Worm (Caenorhabditis elegans) whole organism, L4/young adult: ENCODE measurements around the gene Y46G5A.47.

Experiments
- dao-5 ChIP-seq: sonication (generic microtip); optimal IDR thresholded peaks from 2 replicates; lab custom pipeline; 2016; ENCODE audit warnings: missing genotype, missing genetic modification characterization, moderate library complexity, missing compliant biosample characterization
- him-1 ChIP-seq: sonication (generic microtip); optimal IDR thresholded peaks from 2 replicates; lab custom pipeline; 2016; ENCODE audit warnings: missing genotype, missing genetic modification reagents, missing genetic modification characterization, missing compliant biosample characterization

ce11 chrII:12756180-12756579, 48.9 kb downstream of the Y46G5A.47 start, which contains the start of the genes Y46G5A.7 and Y46G5A.8:
- TF ChIP-seq him-1 (no peak), dao-5 (tag; lab: Kevin White, UChicago) (no peak)
